Fruit fly (Drosophila melanogaster) whole organism, embryonic: ENCODE measurements around the gene Plzf.
"Not testable (repeated sequence)": the region's sequence is repeated elsewhere in the genome, so short reads cannot be mapped to it uniquely, and the experiment has no call there.

Experiments
- Blimp-1 ChIP-seq: fragments of 200-800 bp; sonication (Bioruptor generic); optimal IDR thresholded peaks from 3 replicates; lab custom pipeline; 2018; ENCODE audit warnings: missing biosample characterization, missing genetic modification characterization, mild to moderate bottlenecking, moderate library complexity, missing genetic modification reagents
- CG10267 ChIP-seq: fragments of 200-800 bp; sonication (Bioruptor generic); optimal IDR thresholded peaks from 2 replicates; lab custom pipeline; 2018; ENCODE audit warnings: missing biosample characterization, mild to moderate bottlenecking, missing genetic modification characterization, moderate library complexity
- CG15073 ChIP-seq: fragments of 200-800 bp; sonication (Bioruptor generic); optimal IDR thresholded peaks from 2 replicates; lab custom pipeline; 2016; ENCODE audit warnings: missing biosample characterization, missing genetic modification characterization
- CG3163 ChIP-seq: fragments of 200-800 bp; sonication (Bioruptor generic); optimal IDR thresholded peaks from 3 replicates; lab custom pipeline; 2016; ENCODE audit warnings: missing biosample characterization, missing genetic modification characterization
- CG7963 ChIP-seq: fragments of 200-800 bp; sonication (Bioruptor generic); IDR thresholded peaks from 3 replicates; pipeline ENCODE4 v1.3.6; 2022; ENCODE audit warnings: missing biosample characterization, missing genetic modification characterization; ENCODE audit not compliant: partially characterized antibody
- D19A ChIP-seq: fragments of 200-800 bp; optimal IDR thresholded peaks from 3 replicates; lab custom pipeline; 2019; ENCODE audit warnings: missing biosample characterization, mild to moderate bottlenecking, missing genetic modification characterization, moderate library complexity
- D19B ChIP-seq: fragments of 200-800 bp; sonication (Bioruptor generic); optimal IDR thresholded peaks from 2 replicates; lab custom pipeline; 2017; ENCODE audit warnings: missing biosample characterization, mild to moderate bottlenecking, missing genetic modification characterization
- HmgZ ChIP-seq: fragments of 200-800 bp; sonication (Bioruptor generic); optimal IDR thresholded peaks from 2 replicates; lab custom pipeline; 2018; ENCODE audit warnings: missing biosample characterization, mild to moderate bottlenecking, missing genetic modification characterization
- Hsf ChIP-seq: fragments of 200-800 bp; sonication (Bioruptor generic); optimal IDR thresholded peaks from 3 replicates; lab custom pipeline; 2016; ENCODE audit warnings: missing biosample characterization, missing genetic modification characterization
- Lpt ChIP-seq: fragments of >200 bp; optimal IDR thresholded peaks from 2 replicates; lab custom pipeline; 2018; ENCODE audit warnings: missing biosample characterization, missing genetic modification characterization
- Pdp1 ChIP-seq, 2 experiments: fragments of 200-800 bp; sonication (Bioruptor generic); optimal IDR thresholded peaks; 3 replicates each; lab custom pipeline; 2016; ENCODE audit warnings: missing biosample characterization in 2 of 2, missing genetic modification characterization in 2 of 2, mild to moderate bottlenecking in 1 of 2, moderate library complexity in 1 of 2
- abd-A ChIP-seq: fragments of 200-800 bp; sonication (Bioruptor generic); optimal IDR thresholded peaks from 3 replicates; lab custom pipeline; 2019; ENCODE audit warnings: missing biosample characterization, mild to moderate bottlenecking, missing genetic modification characterization, moderate library complexity
- exex ChIP-seq: fragments of 200-800 bp; sonication (Bioruptor generic); optimal IDR thresholded peaks from 4 replicates; lab custom pipeline; 2018; ENCODE audit warnings: missing biosample characterization, mild to moderate bottlenecking, missing genetic modification characterization, moderate library complexity
- knrl ChIP-seq: fragments of 200-800 bp; sonication (Bioruptor generic); IDR thresholded peaks from 3 replicates; pipeline ENCODE4 v1.3.6; 2022; ENCODE audit warnings: missing biosample characterization, missing genetic modification characterization; ENCODE audit not compliant: partially characterized antibody
- scrt ChIP-seq: fragments of 200-800 bp; sonication (Bioruptor generic); optimal IDR thresholded peaks from 2 replicates; lab custom pipeline; 2018; ENCODE audit warnings: missing biosample characterization, mild to moderate bottlenecking, missing genetic modification characterization, moderate library complexity
- toy ChIP-seq: fragments of 200-800 bp; sonication (Bioruptor generic); IDR thresholded peaks from 2 replicates; pipeline ENCODE4 v1.3.6; 2022; ENCODE audit warnings: missing biosample characterization, missing genetic modification characterization
- vvl ChIP-seq: fragments of 200-800 bp; sonication (Bioruptor generic); IDR thresholded peaks from 2 replicates; pipeline ENCODE4 v1.3.6; 2022; ENCODE audit warnings: missing biosample characterization, missing genetic modification characterization
- zen ChIP-seq: fragments of 200-800 bp; sonication (Bioruptor generic); optimal IDR thresholded peaks from 3 replicates; lab custom pipeline; 2018; ENCODE audit warnings: missing biosample characterization, mild to moderate bottlenecking, missing genetic modification characterization, moderate library complexity

Gene Plzf

dm6 chr2L:12002051-12002450 is 46.7 kb downstream of the Plzf start, which contains the start of gene Hacd1 (continued):
- no peak for TF ChIP-seq abd-A (tag; lab: Kevin White, UChicago)
- no peak for TF ChIP-seq scrt (GFP tag; lab: Kevin White, UChicago)
- no peak for TF ChIP-seq HmgZ
- peak; percentile 52 for TF ChIP-seq exex (tag; lab: Kevin White, UChicago)
- TF ChIP-seq knrl = no peak
- TF ChIP-seq Blimp-1 (GFP tag; lab: Kevin White, UChicago) = peak; percentile 45
- TF ChIP-seq D19B = no peak
- no peak for TF ChIP-seq zen (tag; lab: Kevin White, UChicago)
- no peak for TF ChIP-seq vvl (GFP tag; lab: Robert Waterston, UW)
- no peak for TF ChIP-seq toy (GFP tag; lab: Robert Waterston, UW)

dm6 chr2L:12001132-12001531 is 47.6 kb downstream of the Plzf start:
- TF ChIP-seq CG15073 (GFP tag; lab: Kevin White, UChicago) (peak; percentile 65), Hsf (GFP tag; lab: Kevin White, UChicago) (no peak), D19A (tag; lab: Kevin White, UChicago) (peak; percentile 11), Lpt (GFP tag; lab: Kevin White, UChicago) (no peak), Pdp1 (GFP tag; optimal IDR thresholded peaks at IDR 0.05; lab: Kevin White, UChicago) (peak in 1 of 2 experiments; percentile 68)

dm6 chr2L:11999240-11999704 is 49.4 kb downstream of the Plzf start, which contains the start of the genes CG18787 and Nfs1:
CG18787 (minus strand) TSS chr2L:11999340.
Nfs1 (plus strand) TSS chr2L:11999654.
- not testable (repeated sequence) for TF ChIP-seq CG10267; CG3163 (GFP tag; lab: Kevin White, UChicago); CG7963
